Fruit fly (Drosophila melanogaster): ENCODE measurements around the gene Pyroxd1.

Gene Pyroxd1

dm6 chr2L:20082155-20082964 lies 8.9 kb upstream of the Pyroxd1 start:
- 0 out of 4 replicates have a peak, but pooled peaks have one; percentile 45 for TF ChIP-seq chinmo (GFP tag; IDR thresholded peaks at IDR 0.05; ENCODE audit: partially characterized antibody)
- no peak for TF ChIP-seq nerfin-1 (tag; optimal IDR thresholded peaks at IDR 0.05)
- TF ChIP-seq wdn (GFP tag; IDR thresholded peaks at IDR 0.05), result peak; percentile 47; the same call in 1 of the 2 replicates
- no peak for TF ChIP-seq CG11398 (GFP tag; optimal IDR thresholded peaks at IDR 0.05)
- peak; percentile 0 for TF ChIP-seq CG13624 (GFP tag; optimal IDR thresholded peaks at IDR 0.05)
- peak; percentile 35 for TF ChIP-seq Xbp1 (GFP tag; optimal IDR thresholded peaks at IDR 0.05)
- TF ChIP-seq amos (GFP tag; IDR thresholded peaks at IDR 0.05; ENCODE audit: partially characterized antibody), result 0 out of 2 replicates have a peak, but pooled peaks have one; percentile 5
- TF ChIP-seq ken (GFP tag; IDR thresholded peaks at IDR 0.05), result 0 out of 3 replicates have a peak, but pooled peaks have one; percentile 41
- no peak for TF ChIP-seq HLH3B (GFP tag; IDR thresholded peaks at IDR 0.05)
- TF ChIP-seq lab (GFP tag; optimal IDR thresholded peaks at IDR 0.05), result peak; percentile 21
- TF ChIP-seq danr (GFP tag; IDR thresholded peaks at IDR 0.05), result no peak
- TF ChIP-seq CG14014 (GFP tag; IDR thresholded peaks at IDR 0.05), result 0 out of 2 replicates have a peak, but pooled peaks have one; percentile 33
- TF ChIP-seq CG13296 (GFP tag; optimal IDR thresholded peaks at IDR 0.05), result peak; percentile 9
- TF ChIP-seq CG8089 (GFP tag; optimal IDR thresholded peaks at IDR 0.05), result no peak
- peak; percentile 28 for TF ChIP-seq nom (GFP tag; optimal IDR thresholded peaks at IDR 0.05)
- TF ChIP-seq CG10321 (GFP tag; IDR thresholded peaks at IDR 0.05), result peak; percentile 75
- TF ChIP-seq Med (GFP tag), result peak; percentile 25
- TF ChIP-seq so (GFP tag; IDR thresholded peaks at IDR 0.05), result 0 out of 3 replicates have a peak, but pooled peaks have one; percentile 28
- TF ChIP-seq nmo (GFP tag; optimal IDR thresholded peaks at IDR 0.05), result no peak
- no peak for TF ChIP-seq CG10959 (GFP tag; IDR thresholded peaks at IDR 0.05)
- TF ChIP-seq gt (GFP tag; IDR thresholded peaks at IDR 0.05), result no peak
- TF ChIP-seq CG5953 (GFP tag; IDR thresholded peaks at IDR 0.05), result no peak
- TF ChIP-seq dmrt11E (tag; optimal IDR thresholded peaks at IDR 0.05), result no peak
- no peak for TF ChIP-seq CG18599 (GFP tag; optimal IDR thresholded peaks at IDR 0.05)
- 0 out of 3 replicates have a peak, but pooled peaks have one; percentile 20 for TF ChIP-seq CG11093 (GFP tag; IDR thresholded peaks at IDR 0.05)
- peak; percentile 13 for TF ChIP-seq CG2120 (GFP tag; optimal IDR thresholded peaks at IDR 0.05)
- TF ChIP-seq eve (GFP tag; optimal IDR thresholded peaks at IDR 0.05), result peak in 1 of 2 experiments; percentile 54
- TF ChIP-seq slbo (GFP tag; IDR thresholded peaks at IDR 0.05), result peak; percentile 37; the same call in 1 of the 2 replicates
- no peak for TF ChIP-seq oc (tag; optimal IDR thresholded peaks at IDR 0.05)
- TF ChIP-seq CG30403 (GFP tag; optimal IDR thresholded peaks at IDR 0.05), result peak; percentile 1
- TF ChIP-seq sens (GFP tag), result peak; percentile 21
- TF ChIP-seq Drgx (GFP tag; IDR thresholded peaks at IDR 0.05), result 0 out of 2 replicates have a peak, but pooled peaks have one; percentile 29
- TF ChIP-seq lmd (GFP tag; IDR thresholded peaks at IDR 0.05), result 0 out of 2 replicates have a peak, but pooled peaks have one; percentile 18
- TF ChIP-seq Rfx (GFP tag; IDR thresholded peaks at IDR 0.05), result peak; percentile 21; the same call in 1 of the 2 replicates
- TF ChIP-seq eyg (GFP tag; optimal IDR thresholded peaks at IDR 0.05), result no peak
- TF ChIP-seq sna (GFP tag; IDR thresholded peaks at IDR 0.05; ENCODE audit: partially characterized antibody), result no peak
- TF ChIP-seq p53 (GFP tag; optimal IDR thresholded peaks at IDR 0.05), result peak; percentile 49
- peak; percentile 6 for TF ChIP-seq gem (tag; optimal IDR thresholded peaks at IDR 0.05)
- peak; percentile 39 for TF ChIP-seq CG8478 (optimal IDR thresholded peaks at IDR 0.05)
- peak in 1 of 2 experiments; percentile 61 for TF ChIP-seq Eip74EF (GFP tag; optimal IDR thresholded peaks at IDR 0.05)
- TF ChIP-seq sens-2 (GFP tag; IDR thresholded peaks at IDR 0.05), result 0 out of 2 replicates have a peak, but pooled peaks have one; percentile 16
- no peak for TF ChIP-seq hb (GFP tag; IDR thresholded peaks at IDR 0.05; ENCODE audit: partially characterized antibody)
- peak; percentile 15 for TF ChIP-seq Sox102F (GFP tag; optimal IDR thresholded peaks at IDR 0.05)
- TF ChIP-seq Meics (GFP tag; optimal IDR thresholded peaks at IDR 0.05), result peak; percentile 95
- TF ChIP-seq az2 (GFP tag; optimal IDR thresholded peaks at IDR 0.05), result no peak
- TF ChIP-seq Dbx (GFP tag; IDR thresholded peaks at IDR 0.05), result 0 out of 3 replicates have a peak, but pooled peaks have one; percentile 30
- peak; percentile 16; the same call in 1 of the 3 replicates for TF ChIP-seq row (GFP tag; IDR thresholded peaks at IDR 0.05)
- TF ChIP-seq Deaf1 (tag; optimal IDR thresholded peaks at IDR 0.05), result peak; percentile 16
